Worm (Caenorhabditis elegans) whole organism, midembryonic: ENCODE measurements around the gene R02F11.12.

ENCODE experiments used
- T22C8.4 ChIP-seq: fragments of 200-800 bp; sonication (Bioruptor generic); IDR thresholded peaks from 2 replicates; pipeline ENCODE4 v1.3.6; 2022; ENCODE audit warnings: missing genetic modification characterization, missing compliant biosample characterization
- cog-1 ChIP-seq: sonication (generic microtip); optimal IDR thresholded peaks from 2 replicates; lab custom pipeline; 2016; ENCODE audit warnings: missing genetic modification characterization, missing compliant biosample characterization
- flt-1 ChIP-seq: fragments of 200-800 bp; sonication (Bioruptor generic); IDR thresholded peaks from 2 replicates; pipeline ENCODE4 v1.3.6; 2022; ENCODE audit warnings: missing genetic modification characterization, missing compliant biosample characterization
- klf-2 ChIP-seq: fragments of 200-800 bp; sonication (Bioruptor generic); conservative IDR thresholded peaks from 2 replicates; pipeline ENCODE4 v1.3.6; 2022; ENCODE audit warnings: missing genetic modification reagents, missing genetic modification characterization, missing compliant biosample characterization
- med-1 ChIP-seq: sonication (generic microtip); optimal IDR thresholded peaks from 2 replicates; lab custom pipeline; 2017; ENCODE audit warnings: missing genetic modification characterization, mild to moderate bottlenecking, missing compliant biosample characterization, antibody characterized with exemption, missing genetic modification reagents; ENCODE audit not compliant: insufficient read depth
- ref-1 ChIP-seq: fragments of 200-800 bp; sonication (Bioruptor generic); conservative IDR thresholded peaks from 2 replicates; pipeline ENCODE4 v1.3.6; 2022; ENCODE audit warnings: missing genetic modification reagents, missing genetic modification characterization, missing compliant biosample characterization
- tab-1 ChIP-seq: fragments of 200-800 bp; sonication (Bioruptor generic); IDR thresholded peaks from 2 replicates; pipeline ENCODE4 v1.3.6; 2022; ENCODE audit warnings: missing genetic modification characterization, missing compliant biosample characterization
- ztf-23 ChIP-seq: fragments of 200-800 bp; sonication (Bioruptor generic); IDR thresholded peaks from 2 replicates; pipeline ENCODE4 v1.3.6; 2022; ENCODE audit warnings: missing genetic modification reagents, missing genetic modification characterization, missing compliant biosample characterization
- ztf-29 ChIP-seq: fragments of 200-800 bp; sonication (Bioruptor generic); IDR thresholded peaks from 2 replicates; pipeline ENCODE4 v1.3.6; 2022; ENCODE audit warnings: missing genetic modification reagents, missing genetic modification characterization, missing compliant biosample characterization

Gene R02F11.12

ce11 chrV:4790368-4790767 is at the start of gene R02F11.12:
R02F11.12 (plus strand) TSS chrV:4790668.
- TF ChIP-seq tab-1 (GFP tag; lab: Robert Waterston, UW) (no peak), flt-1 (no peak), ztf-29 (GFP tag; lab: Robert Waterston, UW) (no peak), ref-1 (GFP tag; lab: Robert Waterston, UW) (no peak), med-1 (GFP tag; lab: Kevin White, UChicago) (no peak), klf-2 (GFP tag; lab: Robert Waterston, UW) (no peak), cog-1 (tag; lab: Kevin White, UChicago) (no peak), ztf-23 (GFP tag; lab: Robert Waterston, UW) (no peak), T22C8.4 (GFP tag; lab: Robert Waterston, UW) (no peak)

ce11 chrV:4742190-4742589 is 48.3 kb upstream of the R02F11.12 start, which contains the start of gene ugt-61:
ugt-61 (plus strand) TSS chrV:4742422.
- TF ChIP-seq med-1 (GFP tag; lab: Kevin White, UChicago), result no peak
- TF ChIP-seq tab-1 (GFP tag; lab: Robert Waterston, UW), result no peak
- TF ChIP-seq ztf-29 (GFP tag; lab: Robert Waterston, UW), result no peak
- TF ChIP-seq T22C8.4 (GFP tag; lab: Robert Waterston, UW), result no peak
- TF ChIP-seq cog-1 (tag; lab: Kevin White, UChicago), result no peak
- TF ChIP-seq flt-1, result no peak
- TF ChIP-seq ztf-23 (GFP tag; lab: Robert Waterston, UW), result no peak
- TF ChIP-seq klf-2 (GFP tag; lab: Robert Waterston, UW), result no peak
- TF ChIP-seq ref-1 (GFP tag; lab: Robert Waterston, UW), result no peak

ce11 chrV:4745269-4745668 is 45.2 kb upstream of the R02F11.12 start, which contains the start of gene C18G1.7:
C18G1.7 (plus strand) TSS chrV:4745569.
- TF ChIP-seq ztf-29 (GFP tag; lab: Robert Waterston, UW) (no peak), ztf-23 (GFP tag; lab: Robert Waterston, UW) (no peak), T22C8.4 (GFP tag; lab: Robert Waterston, UW) (no peak), med-1 (GFP tag; lab: Kevin White, UChicago) (no peak), tab-1 (GFP tag; lab: Robert Waterston, UW) (no peak), klf-2 (GFP tag; lab: Robert Waterston, UW) (no peak), ref-1 (GFP tag; lab: Robert Waterston, UW) (no peak), cog-1 (tag; lab: Kevin White, UChicago) (no peak), flt-1 (no peak)

- no peak for TF ChIP-seq T22C8.4 (GFP tag; lab: Robert Waterston, UW)
- TF ChIP-seq cog-1 (tag; lab: Kevin White, UChicago), result no peak
- TF ChIP-seq klf-2 (GFP tag; lab: Robert Waterston, UW), result no peak
- no peak for TF ChIP-seq ref-1 (GFP tag; lab: Robert Waterston, UW)
- no peak for TF ChIP-seq ztf-29 (GFP tag; lab: Robert Waterston, UW)
- TF ChIP-seq tab-1 (GFP tag; lab: Robert Waterston, UW), result no peak
- no peak for TF ChIP-seq ztf-23 (GFP tag; lab: Robert Waterston, UW)
- no peak for TF ChIP-seq flt-1
- TF ChIP-seq med-1 (GFP tag; lab: Kevin White, UChicago), result no peak
Measured at ce11 chrV:4750294-4750693, 40.2 kb upstream of the R02F11.12 start, which contains the start of gene C18G1.6. C18G1.6 (plus strand) TSS chrV:4750594.

ce11 chrV:4754123-4754522 is 36.3 kb upstream of the R02F11.12 start, which contains the start of gene hil-4:
hil-4 (plus strand) TSS chrV:4754313.
- TF ChIP-seq ztf-23 (GFP tag; lab: Robert Waterston, UW) (no peak), ref-1 (GFP tag; lab: Robert Waterston, UW) (no peak), klf-2 (GFP tag; lab: Robert Waterston, UW) (no peak), tab-1 (GFP tag; lab: Robert Waterston, UW) (no peak), cog-1 (tag; lab: Kevin White, UChicago) (no peak), flt-1 (no peak), med-1 (GFP tag; lab: Kevin White, UChicago) (no peak), T22C8.4 (GFP tag; lab: Robert Waterston, UW) (no peak), ztf-29 (GFP tag; lab: Robert Waterston, UW) (no peak)

- TF ChIP-seq ref-1 (GFP tag; lab: Robert Waterston, UW) (no peak), ztf-23 (GFP tag; lab: Robert Waterston, UW) (no peak), ztf-29 (GFP tag; lab: Robert Waterston, UW) (no peak), klf-2 (GFP tag; lab: Robert Waterston, UW) (no peak), tab-1 (GFP tag; lab: Robert Waterston, UW) (no peak), cog-1 (tag; lab: Kevin White, UChicago) (no peak), med-1 (GFP tag; lab: Kevin White, UChicago) (no peak), T22C8.4 (GFP tag; lab: Robert Waterston, UW) (no peak), flt-1 (no peak)
Measured at ce11 chrV:4754684-4755211, 35.7 kb upstream of the R02F11.12 start.

- TF ChIP-seq ztf-29 (GFP tag; lab: Robert Waterston, UW) (no peak), ref-1 (GFP tag; lab: Robert Waterston, UW) (no peak), med-1 (GFP tag; lab: Kevin White, UChicago) (no peak), cog-1 (tag; lab: Kevin White, UChicago) (no peak)
Measured at ce11 chrV:4755308-4756029, 35.0 kb upstream of the R02F11.12 start, which contains the start of gene pgl-3. pgl-3 (plus strand) TSS chrV:4755979.

- TF ChIP-seq tab-1 (GFP tag; lab: Robert Waterston, UW) (no peak), cog-1 (tag; lab: Kevin White, UChicago) (no peak), ref-1 (GFP tag; lab: Robert Waterston, UW) (no peak), flt-1 (no peak), T22C8.4 (GFP tag; lab: Robert Waterston, UW) (no peak), klf-2 (GFP tag; lab: Robert Waterston, UW) (no peak), med-1 (GFP tag; lab: Kevin White, UChicago) (no peak), ztf-23 (GFP tag; lab: Robert Waterston, UW) (no peak), ztf-29 (GFP tag; lab: Robert Waterston, UW) (no peak)
Measured at ce11 chrV:4758019-4758418, 32.4 kb upstream of the R02F11.12 start.
